Worm (Caenorhabditis elegans) whole organism, L4 larva: ENCODE data around the gene srh-59.

ENCODE experiments used
- F10B5.3 ChIP-seq: sonication (generic microtip); optimal IDR thresholded peaks from 2 replicates; lab custom pipeline; 2016; ENCODE audit warnings: mild to moderate bottlenecking, missing genetic modification characterization, missing compliant biosample characterization
- F44E2.7 ChIP-seq: fragments of 200-800 bp; sonication (Bioruptor generic); IDR thresholded peaks from 2 replicates; pipeline ENCODE4 v2.1.2; 2022; ENCODE audit warnings: missing genetic modification characterization, missing compliant biosample characterization
- R02D3.7 ChIP-seq: fragments of 150-350 bp; sonication (generic microtip); optimal IDR thresholded peaks from 3 replicates; lab custom pipeline; 2014; ENCODE audit warnings: missing biosample characterization, missing genetic modification characterization
- T26A8.4 ChIP-seq: fragments of 200-800 bp; sonication (Bioruptor generic); IDR thresholded peaks from 2 replicates; pipeline ENCODE4 v1.3.6; 2022; ENCODE audit warnings: missing genetic modification characterization, missing compliant biosample characterization
- Y105C5A.15 ChIP-seq: fragments of 200-800 bp; sonication (Bioruptor generic); IDR thresholded peaks from 2 replicates; pipeline ENCODE4 v1.3.6; 2022; ENCODE audit warnings: missing genetic modification characterization, missing compliant biosample characterization
- Y5F2A.4 ChIP-seq: fragments of 200-800 bp; sonication (Bioruptor generic); optimal IDR thresholded peaks from 2 replicates; lab custom pipeline; 2018; ENCODE audit warnings: mild to moderate bottlenecking, missing genetic modification characterization, missing compliant biosample characterization
- Y75B8A.6 ChIP-seq: fragments of 200-800 bp; sonication (Bioruptor generic); IDR thresholded peaks from 2 replicates; pipeline ENCODE4 v1.3.6; 2022; ENCODE audit warnings: missing genetic modification reagents, missing genetic modification characterization, missing compliant biosample characterization
- ZK337.2 ChIP-seq: fragments of 200-800 bp; sonication (Bioruptor generic); IDR thresholded peaks from 2 replicates; pipeline ENCODE4 v1.3.6; 2022; ENCODE audit warnings: missing genetic modification reagents, missing genetic modification characterization, missing compliant biosample characterization
- aha-1 ChIP-seq: fragments of 150-350 bp; peaks from one replicate; lab custom pipeline; 2014; ENCODE audit warnings: missing biosample characterization, missing genetic modification characterization
- cey-2 ChIP-seq: sonication (generic microtip); optimal IDR thresholded peaks from 3 replicates; lab custom pipeline; 2017; ENCODE audit warnings: missing genetic modification characterization, mild to moderate bottlenecking, missing compliant biosample characterization, antibody characterized with exemption, borderline replicate concordance; ENCODE audit not compliant: insufficient read depth
- dmd-8 ChIP-seq: fragments of 200-800 bp; sonication (Bioruptor generic); IDR thresholded peaks from 2 replicates; pipeline ENCODE4 v1.3.6; 2022; ENCODE audit warnings: missing genetic modification characterization, missing compliant biosample characterization
- dpl-1 ChIP-seq: fragments of 150-350 bp; optimal IDR thresholded peaks from 2 replicates; lab custom pipeline; 2014; ENCODE audit warnings: missing biosample characterization, missing genetic modification reagents, missing genetic modification characterization
- dve-1 ChIP-seq: sonication (generic microtip); optimal IDR thresholded peaks from 2 replicates; lab custom pipeline; 2017; ENCODE audit warnings: antibody characterized with exemption, mild to moderate bottlenecking, missing genetic modification characterization, missing compliant biosample characterization; ENCODE audit not compliant: insufficient read depth
- fkh-10 ChIP-seq: fragments of 150-350 bp; optimal IDR thresholded peaks from 2 replicates; lab custom pipeline; 2014; ENCODE audit warnings: missing biosample characterization, missing genetic modification reagents, missing genetic modification characterization
- hif-1 ChIP-seq, 2 experiments: sonication (generic microtip); optimal IDR thresholded peaks; 2 replicates each; lab custom pipeline; 2016 to 2017; ENCODE audit warnings: missing compliant biosample characterization in 2 of 2, missing genetic modification characterization in 2 of 2, missing genetic modification reagents in 2 of 2, missing genotype in 2 of 2, mild to moderate bottlenecking in 1 of 2
- hlh-11 ChIP-seq: fragments of 200-800 bp; sonication (Bioruptor generic); optimal IDR thresholded peaks from 2 replicates; lab custom pipeline; 2018; ENCODE audit warnings: mild to moderate bottlenecking, missing genetic modification characterization, missing compliant biosample characterization
- hlh-30 ChIP-seq: sonication (generic microtip); optimal IDR thresholded peaks from 2 replicates; lab custom pipeline; 2017; ENCODE audit warnings: antibody characterized with exemption, mild to moderate bottlenecking, missing genetic modification characterization, missing compliant biosample characterization; ENCODE audit not compliant: insufficient read depth
- hmg-1.1 ChIP-seq: fragments of 200-800 bp; sonication (Bioruptor generic); IDR thresholded peaks from 2 replicates; pipeline ENCODE4 v1.3.6; 2022; ENCODE audit warnings: missing genetic modification reagents, missing genetic modification characterization, missing compliant biosample characterization
- lin-1 ChIP-seq: fragments of 200-800 bp; sonication (Bioruptor generic); IDR thresholded peaks from 2 replicates; pipeline ENCODE4 v1.3.6; 2022; ENCODE audit warnings: missing genetic modification reagents, missing genetic modification characterization, missing compliant biosample characterization
- lsy-2 ChIP-seq, 2 experiments: fragments of 150-350 bp in 1 of 2; sonication (generic microtip) in 1 of 2; optimal IDR thresholded peaks; 2 replicates each; lab custom pipeline; 2014 to 2017; ENCODE audit warnings: missing biosample characterization in 2 of 2, missing genetic modification characterization in 2 of 2
- mdl-1 ChIP-seq, 2 experiments: fragments of 150-350 bp in 1 of 2; sonication (generic microtip) in 1 of 2; optimal IDR thresholded peaks; 2 replicates each; lab custom pipeline; 2014 to 2017; ENCODE audit warnings: missing biosample characterization in 2 of 2, missing genetic modification characterization in 2 of 2
- mep-1 ChIP-seq: fragments of 150-350 bp; sonication (generic microtip); optimal IDR thresholded peaks from 3 replicates; lab custom pipeline; 2014; ENCODE audit warnings: missing biosample characterization, missing genetic modification characterization
- nhr-102 ChIP-seq: sonication (generic microtip); optimal IDR thresholded peaks from 2 replicates; lab custom pipeline; 2016; ENCODE audit warnings: mild to moderate bottlenecking, missing genetic modification characterization, moderate library complexity, missing compliant biosample characterization
- nhr-48 ChIP-seq: sonication (generic microtip); optimal IDR thresholded peaks from 2 replicates; lab custom pipeline; 2016; ENCODE audit warnings: mild to moderate bottlenecking, missing genetic modification characterization, missing compliant biosample characterization
- nhr-77 ChIP-seq: fragments of 150-350 bp; optimal IDR thresholded peaks from 2 replicates; lab custom pipeline; 2014; ENCODE audit warnings: missing biosample characterization, missing genetic modification characterization
- pqm-1 ChIP-seq: sonication (generic microtip); optimal IDR thresholded peaks from 2 replicates; lab custom pipeline; 2017; ENCODE audit warnings: missing biosample characterization, missing genetic modification characterization
- rbr-2 ChIP-seq: sonication (generic microtip); optimal IDR thresholded peaks from 2 replicates; lab custom pipeline; 2016; ENCODE audit warnings: missing genotype, missing genetic modification characterization, missing compliant biosample characterization
- saeg-2 ChIP-seq: fragments of 200-800 bp; sonication (Bioruptor generic); IDR thresholded peaks from 2 replicates; pipeline ENCODE4 v1.3.6; 2022; ENCODE audit warnings: missing genetic modification reagents, missing genetic modification characterization, missing compliant biosample characterization
- sdz-12 ChIP-seq: fragments of 200-800 bp; sonication (Bioruptor generic); optimal IDR thresholded peaks from 2 replicates; lab custom pipeline; 2018; ENCODE audit warnings: mild to moderate bottlenecking, missing genetic modification characterization, missing compliant biosample characterization
- set-16 ChIP-seq: fragments of 200-800 bp; sonication (Bioruptor generic); IDR thresholded peaks from 2 replicates; pipeline ENCODE4 v1.3.6; 2022; ENCODE audit warnings: missing genetic modification reagents, missing genetic modification characterization, missing compliant biosample characterization
- unc-39 ChIP-seq: sonication (generic microtip); optimal IDR thresholded peaks from 2 replicates; lab custom pipeline; 2017; ENCODE audit warnings: missing biosample characterization, missing genetic modification characterization
- unc-62 ChIP-seq, 3 experiments: fragments of 150-350 bp in 1 of 3; sonication (generic microtip); optimal IDR thresholded peaks in 2 of 3; peaks in 1 of 3; 1 replicate in 1 of 3; 2 replicates in 2 of 3; lab custom pipeline; 2014 to 2017; ENCODE audit warnings: missing biosample characterization in 3 of 3, missing genetic modification characterization in 3 of 3, missing genetic modification reagents in 3 of 3, missing genotype in 1 of 3
- zfp-3 ChIP-seq: fragments of 200-800 bp; sonication (Bioruptor generic); conservative IDR thresholded peaks from 2 replicates; pipeline ENCODE4 v1.3.6; 2022; ENCODE audit warnings: missing genetic modification reagents, missing genetic modification characterization, missing compliant biosample characterization

The srh-59 gene

DNA sequence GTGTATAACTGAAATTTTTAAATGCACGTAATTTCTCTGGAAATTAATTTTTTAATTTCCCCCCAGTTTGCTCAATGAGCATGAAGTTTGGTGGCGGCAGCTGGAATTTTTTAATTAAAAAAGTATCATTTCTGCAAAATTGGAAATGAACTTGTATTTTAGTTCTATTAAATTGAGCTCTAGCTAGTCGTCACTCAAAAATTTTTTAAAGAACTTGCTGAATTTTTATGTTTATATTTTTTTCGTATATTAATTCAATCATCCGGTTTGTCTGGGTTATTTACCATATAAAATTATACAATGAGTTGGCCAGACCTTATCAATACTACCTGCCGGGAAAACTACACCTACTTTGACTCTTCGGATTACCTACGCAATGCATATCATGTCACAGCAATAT lies at the start of gene srh-59:
srh-59 (plus strand) TSS at position 301 of the 400 bp plus-strand sequence.
- TF ChIP-seq sdz-12 (GFP tag; lab: Kevin White, UChicago), result no peak
- peak in 1 of 2 experiments; percentile 9 for TF ChIP-seq unc-62 (GFP tag; optimal IDR thresholded peaks at IDR 0.05 in 1 of 2; lab: Kevin White, UChicago)
- TF ChIP-seq unc-62 (tag; optimal IDR thresholded peaks at IDR 0.05; lab: Kevin White, UChicago), result no peak

- TF ChIP-seq set-16 (GFP tag; lab: Robert Waterston, UW) (peak; percentile 69; the same call in 1 of the 2 replicates), F10B5.3 (no peak), Y5F2A.4 (GFP tag; lab: Kevin White, UChicago) (no peak), T26A8.4 (GFP tag; lab: Robert Waterston, UW) (no peak), cey-2 (tag; lab: Kevin White, UChicago) (no peak)
These were observed 41.7 kb upstream of the srh-59 start for ce11 chrII:3540151-3540550.

DNA sequence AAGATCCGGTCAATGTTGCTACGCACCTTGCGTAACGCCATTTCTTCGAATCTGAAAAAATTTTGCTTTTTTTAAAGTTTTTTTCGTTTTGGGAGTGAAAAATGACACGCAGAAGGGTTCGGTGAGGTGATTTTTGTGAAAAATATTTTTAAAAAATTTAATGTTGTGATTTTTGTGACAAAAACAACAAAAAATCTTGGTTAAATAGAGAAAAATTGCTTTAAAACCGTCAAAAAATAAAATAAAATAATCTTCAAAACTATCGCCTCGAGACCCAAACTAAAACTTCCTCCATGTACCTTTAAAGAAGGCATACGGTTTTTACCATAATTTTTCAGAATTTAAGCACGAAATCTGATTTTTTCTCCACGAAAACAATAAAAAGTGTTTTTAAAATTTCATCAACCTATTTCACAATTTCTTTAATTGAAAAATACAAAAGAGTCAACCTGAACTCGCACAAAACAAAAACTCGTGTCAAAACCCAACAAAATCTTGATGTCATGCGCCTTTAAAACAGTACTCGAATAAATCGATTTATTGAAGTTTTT lies 35.4 kb upstream of the srh-59 start, which contains the start of gene apd-3:
apd-3 (minus strand) TSS at position 51 of the 551 bp plus-strand sequence.
- TF ChIP-seq saeg-2 (GFP tag; lab: Robert Waterston, UW) (no peak), lsy-2 (tag; optimal IDR thresholded peaks at IDR 0.05; lab: Kevin White, UChicago) (peak in 1 of 2 experiments; percentile 12)

DNA sequence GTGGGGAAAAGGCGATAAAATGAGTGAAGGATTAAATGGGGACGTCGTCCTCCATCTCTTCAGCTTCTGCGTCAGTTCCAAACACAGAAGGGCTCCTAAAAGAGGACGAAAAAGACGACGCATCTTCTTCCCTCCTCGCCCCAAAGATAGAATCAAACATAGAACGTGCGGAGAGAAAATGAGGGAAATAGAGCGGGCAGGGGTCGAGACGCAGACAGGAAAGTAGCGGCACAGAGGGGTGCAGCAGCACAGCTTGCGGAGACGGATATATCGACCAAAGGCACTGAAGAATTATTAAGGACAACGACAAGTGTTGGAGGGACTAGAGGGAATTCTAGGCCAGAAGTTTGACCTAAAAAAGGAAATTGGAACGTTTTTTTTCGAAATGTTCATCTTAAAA lies 34.6 kb upstream of the srh-59 start:
- TF ChIP-seq zfp-3 (GFP tag; lab: Robert Waterston, UW) (no peak), lin-1 (GFP tag; lab: Robert Waterston, UW) (no peak), ZK337.2 (GFP tag; lab: Robert Waterston, UW) (no peak), unc-62 (GFP tag; optimal IDR thresholded peaks at IDR 0.05 in 1 of 2; lab: Kevin White, UChicago) (peak in 1 of 2 experiments; percentile 85), unc-62 (tag; optimal IDR thresholded peaks at IDR 0.05; lab: Kevin White, UChicago) (no peak), unc-39 (tag; lab: Kevin White, UChicago) (no peak), F44E2.7 (no peak), Y105C5A.15 (no peak), mep-1 (tag; lab: Kevin White, UChicago) (peak; percentile 37), R02D3.7 (tag; lab: Kevin White, UChicago) (no peak), nhr-77 (no peak), hlh-30 (peak; percentile 24), nhr-102 (no peak), hlh-11 (tag; lab: Kevin White, UChicago) (no peak), set-16 (GFP tag; lab: Robert Waterston, UW) (peak; percentile 41; the same call in 1 of the 2 replicates), dve-1 (tag; lab: Kevin White, UChicago) (peak; percentile 33), hif-1 (tag; optimal IDR thresholded peaks at IDR 0.05; lab: Kevin White, UChicago) (peak in 1 of 2 experiments; percentile 53), Y75B8A.6 (GFP tag; lab: Robert Waterston, UW) (no peak), mdl-1 (tag; optimal IDR thresholded peaks at IDR 0.05; lab: Kevin White, UChicago) (peak in 1 of 2 experiments; percentile 51), rbr-2 (peak; percentile 42), lsy-2 (tag; optimal IDR thresholded peaks at IDR 0.05; lab: Kevin White, UChicago) (peak; percentile 7 to 69), dmd-8 (GFP tag; lab: Robert Waterston, UW) (no peak), hmg-1.1 (peak; percentile 63), nhr-48 (no peak), fkh-10 (peak; percentile 22), pqm-1 (tag; lab: Kevin White, UChicago) (no peak), Y5F2A.4 (GFP tag; lab: Kevin White, UChicago) (no peak), dpl-1 (GFP tag; lab: Kevin White, UChicago) (peak; percentile 8), aha-1 (peak; percentile 88)
- TF ChIP-seq, all 104 proteins: peak for 13
